Worm (Caenorhabditis elegans) whole organism, L4 larva: ENCODE results near the gene srg-17.

ENCODE experiments used
- F37D6.2 ChIP-seq: sonication (generic microtip); optimal IDR thresholded peaks from 2 replicates; lab custom pipeline; 2016; ENCODE audit warnings: mild to moderate bottlenecking, missing genetic modification characterization, missing compliant biosample characterization
- cey-2 ChIP-seq: sonication (generic microtip); optimal IDR thresholded peaks from 3 replicates; lab custom pipeline; 2017; ENCODE audit warnings: missing genetic modification characterization, mild to moderate bottlenecking, missing compliant biosample characterization, antibody characterized with exemption, borderline replicate concordance; ENCODE audit not compliant: insufficient read depth
- daf-12 ChIP-seq: fragments of 150-350 bp; optimal IDR thresholded peaks from 2 replicates; lab custom pipeline; 2014; ENCODE audit warnings: missing biosample characterization, missing genetic modification reagents, missing genetic modification characterization
- egl-27 ChIP-seq: sonication (generic microtip); optimal IDR thresholded peaks from 3 replicates; lab custom pipeline; 2017; ENCODE audit warnings: missing biosample characterization, missing genetic modification reagents, missing genetic modification characterization
- nhr-76 ChIP-seq: fragments of 150-350 bp; optimal IDR thresholded peaks from 2 replicates; lab custom pipeline; 2014; ENCODE audit warnings: missing biosample characterization, missing genetic modification characterization
- ztf-11 ChIP-seq: fragments of 150-350 bp; optimal IDR thresholded peaks from 2 replicates; lab custom pipeline; 2014; ENCODE audit warnings: missing biosample characterization, missing genetic modification characterization

ce11 chrII:12456633-12457032, 16.9 kb upstream of the srg-17 start, which contains the start of gene sre-32:
- TF ChIP-seq daf-12 (tag; lab: Kevin White, UChicago) (no peak), ztf-11 (tag; lab: Kevin White, UChicago) (no peak), nhr-76 (tag; lab: Kevin White, UChicago) (no peak), F37D6.2 (tag; lab: Kevin White, UChicago) (no peak), cey-2 (tag; lab: Kevin White, UChicago) (no peak), egl-27 (tag; lab: Kevin White, UChicago) (no peak)
